Fruit fly (Drosophila melanogaster): ENCODE measurements around the gene Ent2.
A peak's percentile ranks its signal among the peaks of the same experiment; 100 is the strongest.

Ent2 gene

dm6 chr2L:6561463-6562357 lies at the start of gene Ent2, which contains the start of gene Trmt6:
Gene Ent2 (plus strand): TSS chr2L:6562325.
Gene Trmt6 (minus strand): TSS chr2L:6562289.
- TF ChIP-seq noc (tag; optimal IDR thresholded peaks at IDR 0.05), result peak; percentile 95

- no peak for TF ChIP-seq noc (tag; optimal IDR thresholded peaks at IDR 0.05)
Measured at dm6 chr2L:6513948-6514347, 48.2 kb upstream of the Ent2 start.

- no peak for TF ChIP-seq noc (tag; optimal IDR thresholded peaks at IDR 0.05)
Measured at dm6 chr2L:6526996-6527395, 35.1 kb upstream of the Ent2 start.

dm6 chr2L:6530952-6531512 lies 31.1 kb upstream of the Ent2 start:
- TF ChIP-seq noc (tag; optimal IDR thresholded peaks at IDR 0.05), result no peak

- TF ChIP-seq noc (tag; optimal IDR thresholded peaks at IDR 0.05), result no peak
Measured at dm6 chr2L:6531985-6532699, 30.0 kb upstream of the Ent2 start.

DNA sequence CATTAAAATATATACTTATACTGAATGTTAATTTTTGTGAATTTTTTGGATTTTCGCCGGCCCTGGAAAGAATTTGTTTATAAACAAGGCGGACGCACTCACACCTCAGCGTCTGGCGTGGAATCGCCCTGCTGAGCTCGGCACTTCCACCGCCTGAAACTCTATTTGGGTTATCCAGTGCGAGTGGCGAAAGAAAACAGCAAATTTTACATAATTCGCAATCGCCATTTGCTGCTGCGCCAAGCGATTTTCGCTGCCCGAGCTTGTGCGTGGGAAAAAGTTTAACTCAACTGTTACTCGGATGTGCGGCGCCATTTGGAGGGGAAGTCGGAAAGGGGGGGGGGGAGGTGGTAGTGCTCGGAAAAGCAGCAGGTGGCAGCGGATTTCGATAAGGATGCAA lies 29.1 kb upstream of the Ent2 start:
- no peak for TF ChIP-seq noc (tag; optimal IDR thresholded peaks at IDR 0.05)

dm6 chr2L:6533719-6534118 lies 28.4 kb upstream of the Ent2 start:
- TF ChIP-seq noc (tag; optimal IDR thresholded peaks at IDR 0.05), result no peak

DNA sequence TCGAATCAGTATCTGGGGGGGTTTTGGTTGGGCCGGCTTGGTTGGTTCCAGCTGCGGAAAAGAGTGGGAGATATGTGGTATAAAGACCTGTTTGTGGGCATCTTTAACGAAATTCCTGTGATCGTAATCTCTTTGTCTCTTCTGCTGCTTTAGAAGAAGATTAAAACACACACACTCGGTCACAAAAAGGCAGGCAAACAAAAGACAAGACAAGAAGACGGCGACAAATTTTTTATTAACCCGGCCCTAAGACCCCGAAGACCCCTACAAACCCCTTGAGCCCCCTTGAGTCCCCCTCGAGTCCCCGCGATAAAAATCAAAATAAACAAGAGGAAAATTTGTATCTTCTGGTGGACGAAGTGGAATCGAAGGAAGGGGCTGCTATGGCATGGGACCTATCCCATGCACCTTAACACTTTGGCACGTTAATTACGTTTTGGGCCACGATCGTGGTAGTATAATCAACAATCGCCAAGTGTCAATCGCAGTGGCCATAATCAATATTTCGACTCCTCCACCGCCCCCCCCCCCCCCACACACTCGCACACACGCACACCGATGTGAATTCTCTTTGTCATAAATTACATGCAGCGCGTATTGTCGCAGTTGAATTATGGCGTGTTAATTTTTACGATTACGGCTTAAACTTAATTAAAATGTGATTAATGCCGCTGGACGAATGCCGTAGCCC lies 27.9 kb upstream of the Ent2 start:
- TF ChIP-seq noc (tag; optimal IDR thresholded peaks at IDR 0.05), result no peak

DNA sequence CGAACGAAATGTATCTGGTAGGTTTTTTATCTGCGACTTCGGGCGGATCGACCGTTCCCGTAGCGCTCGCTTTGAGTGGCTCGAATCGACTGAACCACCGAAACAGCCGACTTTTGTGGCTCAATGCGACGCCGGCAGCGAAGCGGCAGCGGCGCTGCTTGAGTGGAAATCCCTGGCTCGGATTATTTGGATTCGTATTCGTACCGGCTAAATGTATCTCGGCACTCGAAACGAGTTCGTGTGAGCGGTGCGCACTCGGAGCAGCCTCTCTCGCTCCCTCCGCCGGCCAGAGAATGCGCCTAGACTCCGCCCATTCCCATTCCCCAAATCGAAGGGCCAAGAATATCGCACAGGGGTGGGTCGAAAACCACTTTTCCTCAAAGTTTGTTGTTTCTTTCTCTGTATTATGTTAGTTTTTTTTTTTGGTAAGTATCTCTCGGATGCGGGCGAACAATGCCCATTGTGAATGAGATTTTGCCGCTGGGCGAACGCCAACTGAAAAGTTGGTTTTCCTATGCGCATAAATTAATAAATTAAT lies 26.0 kb upstream of the Ent2 start:
- TF ChIP-seq noc (tag; optimal IDR thresholded peaks at IDR 0.05), result no peak

dm6 chr2L:6539623-6540381 lies 22.3 kb upstream of the Ent2 start:
- no peak for TF ChIP-seq noc (tag; optimal IDR thresholded peaks at IDR 0.05)

dm6 chr2L:6546883-6547471 lies 15.1 kb upstream of the Ent2 start, which contains the start of gene eya:
Gene eya (minus strand): TSS chr2L:6546976.
- TF ChIP-seq noc (tag; optimal IDR thresholded peaks at IDR 0.05), result no peak

DNA sequence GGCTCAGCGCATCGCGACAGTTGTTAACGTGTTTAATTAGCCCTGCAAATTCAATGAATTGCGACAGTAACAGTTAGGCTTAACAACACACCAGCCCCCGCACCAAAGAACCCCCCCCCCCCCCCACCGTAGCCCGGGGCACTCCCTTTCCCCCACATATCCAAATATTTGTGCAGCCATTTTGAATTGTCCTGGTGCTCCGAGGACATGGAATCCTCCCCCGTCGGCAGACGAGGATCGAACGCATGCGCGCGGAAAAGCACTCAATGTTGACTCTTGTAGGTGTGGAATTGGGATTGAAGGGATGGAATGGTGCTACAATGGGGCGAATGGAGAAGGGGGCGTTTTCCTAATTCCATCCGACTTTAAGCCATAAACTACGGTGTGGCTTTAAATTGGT lies 14.1 kb upstream of the Ent2 start:
- TF ChIP-seq noc (tag; optimal IDR thresholded peaks at IDR 0.05), result no peak

DNA sequence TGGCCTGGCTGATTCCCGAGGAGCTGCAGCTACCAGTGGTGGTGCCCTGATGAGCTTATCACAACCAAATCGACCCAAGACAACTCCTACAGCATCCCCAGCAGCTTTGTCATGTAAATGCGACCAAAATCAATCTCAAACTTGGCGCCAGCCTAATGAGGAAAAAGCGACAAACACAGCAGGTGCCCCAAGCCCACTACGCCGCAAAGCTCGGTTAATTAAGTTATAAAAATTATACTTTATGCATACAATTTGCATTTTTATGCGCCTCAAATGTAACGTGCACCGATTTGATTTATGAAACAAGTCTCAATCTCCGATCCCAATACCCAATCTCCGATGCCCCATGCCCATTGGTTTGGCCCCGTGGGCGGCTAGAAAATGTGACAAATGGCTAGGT lies 11.3 kb upstream of the Ent2 start:
- TF ChIP-seq noc (tag; optimal IDR thresholded peaks at IDR 0.05), result no peak

dm6 chr2L:6551452-6551851 lies 10.7 kb upstream of the Ent2 start:
- TF ChIP-seq noc (tag; optimal IDR thresholded peaks at IDR 0.05), result no peak

DNA sequence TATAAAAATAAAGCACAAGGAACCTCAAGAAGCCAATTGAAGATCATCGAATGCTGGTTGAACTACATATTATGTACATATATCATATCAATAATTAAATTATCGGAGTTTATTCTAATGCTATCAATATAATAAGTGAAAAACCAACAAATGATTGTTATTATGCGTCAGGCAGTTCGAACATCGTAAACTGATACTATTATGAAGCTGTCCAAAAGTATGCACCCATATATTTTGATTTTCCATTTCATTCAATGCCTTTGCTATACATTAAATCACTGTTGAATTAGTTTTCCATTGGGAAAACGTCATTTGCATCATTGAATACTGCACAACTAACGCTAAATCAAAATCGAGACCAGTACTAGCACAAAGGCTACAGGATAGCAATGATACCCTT lies 9.8 kb upstream of the Ent2 start:
- no peak for TF ChIP-seq noc (tag; optimal IDR thresholded peaks at IDR 0.05)

Data from whole organism, larva.